Worm (Caenorhabditis elegans) whole organism, early embryonic: ENCODE results near the gene Y43B11AL.1.

Experiments used
- ama-1 ChIP-seq: fragments of 150-350 bp; optimal IDR thresholded peaks from 2 replicates; lab custom pipeline; 2014
- sea-1 ChIP-seq: fragments of 200-800 bp; sonication (Bioruptor generic); conservative IDR thresholded peaks from 2 replicates; pipeline ENCODE4 v1.3.6; 2022; ENCODE audit warnings: missing genetic modification characterization, missing compliant biosample characterization

ce11 chrIV:7035823-7036222 is 29.3 kb upstream of the Y43B11AL.1 start, which contains the start of gene C06G3.3:
- no peak for TF ChIP-seq ama-1 (lab: Kevin White, UChicago)
- no peak for TF ChIP-seq sea-1 (GFP tag; lab: Robert Waterston, UW)
